Worm (Caenorhabditis elegans) whole organism, L3 larva: ENCODE measurements around the gene Y57G11C.1142.

Source experiments
- R02D3.7 ChIP-seq: fragments of 150-350 bp; optimal IDR thresholded peaks from 2 replicates; lab custom pipeline; 2014; ENCODE audit warnings: missing biosample characterization, missing genetic modification characterization
- ZK546.5 ChIP-seq: sonication (generic microtip); optimal IDR thresholded peaks from 2 replicates; lab custom pipeline; 2017; ENCODE audit warnings: missing biosample characterization, missing genetic modification characterization
- aly-2 ChIP-seq: fragments of 150-350 bp; optimal IDR thresholded peaks from 2 replicates; lab custom pipeline; 2014; ENCODE audit warnings: missing biosample characterization, missing genetic modification characterization
- ama-1 ChIP-seq: fragments of 150-350 bp; optimal IDR thresholded peaks from 2 replicates; lab custom pipeline; 2018
- ceh-16 ChIP-seq: sonication (generic microtip); optimal IDR thresholded peaks from 2 replicates; lab custom pipeline; 2017; ENCODE audit warnings: missing biosample characterization, missing genetic modification characterization
- ceh-28 ChIP-seq: fragments of 150-350 bp; optimal IDR thresholded peaks from 2 replicates; lab custom pipeline; 2014; ENCODE audit warnings: missing biosample characterization, missing genetic modification reagents, missing genetic modification characterization
- daf-12 ChIP-seq: fragments of 150-350 bp; optimal IDR thresholded peaks from 2 replicates; lab custom pipeline; 2014; ENCODE audit warnings: missing biosample characterization, missing genetic modification reagents, missing genetic modification characterization
- egl-27 ChIP-seq: sonication (generic microtip); optimal IDR thresholded peaks from 4 replicates; lab custom pipeline; 2017; ENCODE audit warnings: missing biosample characterization, missing genetic modification reagents, missing genetic modification characterization
- egl-5 ChIP-seq: fragments of 150-350 bp; optimal IDR thresholded peaks from 2 replicates; lab custom pipeline; 2017; ENCODE audit warnings: missing biosample characterization, missing genetic modification reagents, missing genetic modification characterization, inconsistent platforms
- elt-1 ChIP-seq: fragments of 150-350 bp; optimal IDR thresholded peaks from 2 replicates; lab custom pipeline; 2014; ENCODE audit warnings: missing biosample characterization, missing genetic modification characterization
- elt-2 ChIP-seq: sonication (generic microtip); optimal IDR thresholded peaks from 2 replicates; lab custom pipeline; 2016; ENCODE audit warnings: missing genetic modification reagents, mild to moderate bottlenecking, missing genetic modification characterization, missing compliant biosample characterization
- elt-3 ChIP-seq, 3 experiments: fragments of 150-350 bp in 1 of 3; sonication (generic microtip) in 2 of 3; optimal IDR thresholded peaks; 2 replicates in 2 of 3; 4 replicates in 1 of 3; lab custom pipeline; 2014 to 2017; ENCODE audit warnings: missing biosample characterization in 3 of 3, missing genetic modification characterization in 3 of 3
- eor-1 ChIP-seq, 2 experiments: fragments of 150-350 bp; optimal IDR thresholded peaks; 2 replicates each; lab custom pipeline; 2014 to 2018; ENCODE audit warnings: missing biosample characterization in 2 of 2, missing genetic modification characterization in 2 of 2
- fkh-10 ChIP-seq: sonication (generic microtip); optimal IDR thresholded peaks from 2 replicates; lab custom pipeline; 2017; ENCODE audit warnings: missing biosample characterization, missing genetic modification reagents, missing genetic modification characterization
- fkh-2 ChIP-seq: fragments of 150-350 bp; optimal IDR thresholded peaks from 2 replicates; lab custom pipeline; 2014; ENCODE audit warnings: missing biosample characterization, missing genetic modification reagents, missing genetic modification characterization
- fos-1 ChIP-seq: fragments of 150-350 bp; optimal IDR thresholded peaks from 2 replicates; lab custom pipeline; 2014; ENCODE audit warnings: missing biosample characterization, missing genetic modification characterization
- hmg-11 ChIP-seq: sonication (generic microtip); optimal IDR thresholded peaks from 2 replicates; lab custom pipeline; 2016; ENCODE audit warnings: missing genetic modification characterization, missing compliant biosample characterization
- lin-15B ChIP-seq: fragments of 150-350 bp; optimal IDR thresholded peaks from 2 replicates; lab custom pipeline; 2014; ENCODE audit warnings: missing biosample characterization, missing genetic modification characterization
- lin-39 ChIP-seq: fragments of 150-350 bp; optimal IDR thresholded peaks from 2 replicates; lab custom pipeline; 2018; ENCODE audit warnings: missing biosample characterization, missing genetic modification reagents, missing genetic modification characterization
- lsy-12 ChIP-seq: sonication (generic microtip); optimal IDR thresholded peaks from 2 replicates; lab custom pipeline; 2016; ENCODE audit warnings: mild to moderate bottlenecking, missing genetic modification characterization, missing compliant biosample characterization
- mdl-1 ChIP-seq: fragments of 150-350 bp; optimal IDR thresholded peaks from 2 replicates; lab custom pipeline; 2014; ENCODE audit warnings: missing biosample characterization, missing genetic modification characterization
- mml-1 ChIP-seq: fragments of 150-350 bp; sonication (generic microtip); optimal IDR thresholded peaks from 3 replicates; lab custom pipeline; 2014; ENCODE audit warnings: missing biosample characterization, missing genetic modification characterization
- nfya-1 ChIP-seq: sonication (generic microtip); optimal IDR thresholded peaks from 2 replicates; lab custom pipeline; 2017; ENCODE audit warnings: missing genetic modification characterization, mild to moderate bottlenecking, missing compliant biosample characterization, antibody characterized with exemption, moderate library complexity; ENCODE audit not compliant: insufficient read depth
- nhr-11 ChIP-seq: fragments of 150-350 bp; optimal IDR thresholded peaks from 2 replicates; lab custom pipeline; 2014; ENCODE audit warnings: missing biosample characterization, missing genetic modification characterization
- nhr-12 ChIP-seq: fragments of 150-350 bp; optimal IDR thresholded peaks from 2 replicates; lab custom pipeline; 2014; ENCODE audit warnings: missing biosample characterization, missing genetic modification characterization
- nhr-23 ChIP-seq: fragments of 150-350 bp; optimal IDR thresholded peaks from 2 replicates; lab custom pipeline; 2014; ENCODE audit warnings: missing biosample characterization, missing genetic modification reagents, missing genetic modification characterization
- nhr-237 ChIP-seq: fragments of 150-350 bp; optimal IDR thresholded peaks from 2 replicates; lab custom pipeline; 2014; ENCODE audit warnings: missing biosample characterization, missing genetic modification characterization
- nhr-25 ChIP-seq: sonication (generic microtip); optimal IDR thresholded peaks from 2 replicates; lab custom pipeline; 2017; ENCODE audit warnings: missing biosample characterization, missing genetic modification characterization
- nhr-28 ChIP-seq: fragments of 150-350 bp; optimal IDR thresholded peaks from 2 replicates; lab custom pipeline; 2014; ENCODE audit warnings: missing biosample characterization, missing genetic modification characterization
- nhr-43 ChIP-seq: sonication (generic microtip); optimal IDR thresholded peaks from 2 replicates; lab custom pipeline; 2016; ENCODE audit warnings: mild to moderate bottlenecking, missing genetic modification characterization, missing compliant biosample characterization; ENCODE audit not compliant: poor library complexity, severe bottlenecking
- nhr-67 ChIP-seq: fragments of 150-350 bp; optimal IDR thresholded peaks from 2 replicates; lab custom pipeline; 2014; ENCODE audit warnings: missing biosample characterization, missing genetic modification characterization
- nhr-76 ChIP-seq: fragments of 150-350 bp; sonication (generic microtip); optimal IDR thresholded peaks from 5 replicates; lab custom pipeline; 2014; ENCODE audit warnings: missing biosample characterization, missing genetic modification characterization
- nhr-77 ChIP-seq: fragments of 150-350 bp; optimal IDR thresholded peaks from 2 replicates; lab custom pipeline; 2014; ENCODE audit warnings: missing biosample characterization, missing genetic modification characterization
- pha-4 ChIP-seq: fragments of 150-350 bp; optimal IDR thresholded peaks from 2 replicates; lab custom pipeline; 2014; ENCODE audit warnings: missing biosample characterization, missing genetic modification reagents, missing genetic modification characterization
- pqm-1 ChIP-seq: fragments of 150-350 bp; optimal IDR thresholded peaks from 2 replicates; lab custom pipeline; 2017; ENCODE audit warnings: missing biosample characterization, missing genetic modification characterization, inconsistent platforms
- sea-2 ChIP-seq: fragments of 150-350 bp; sonication (generic microtip); optimal IDR thresholded peaks from 4 replicates; lab custom pipeline; 2014; ENCODE audit warnings: missing biosample characterization, missing genetic modification reagents, missing genetic modification characterization
- skn-1 ChIP-seq: fragments of 150-350 bp; optimal IDR thresholded peaks from 2 replicates; lab custom pipeline; 2014; ENCODE audit warnings: missing biosample characterization, missing genetic modification characterization
- snpc-4 ChIP-seq: fragments of 150-350 bp; optimal IDR thresholded peaks from 2 replicates; lab custom pipeline; 2014; ENCODE audit warnings: missing biosample characterization, missing genetic modification characterization
- tbx-2 ChIP-seq: sonication (generic microtip); optimal IDR thresholded peaks from 2 replicates; lab custom pipeline; 2016; ENCODE audit warnings: mild to moderate bottlenecking, missing genetic modification characterization, missing compliant biosample characterization
- unc-39 ChIP-seq: sonication (generic microtip); optimal IDR thresholded peaks from 4 replicates; lab custom pipeline; 2017; ENCODE audit warnings: missing biosample characterization, missing genetic modification characterization
- unc-62 ChIP-seq: fragments of 150-350 bp; sonication (generic microtip); optimal IDR thresholded peaks from 4 replicates; lab custom pipeline; 2014; ENCODE audit warnings: missing biosample characterization, missing genetic modification reagents, missing genetic modification characterization
- zag-1 ChIP-seq: fragments of 150-350 bp; optimal IDR thresholded peaks from 2 replicates; lab custom pipeline; 2014; ENCODE audit warnings: missing biosample characterization, missing genetic modification characterization
- ztf-11 ChIP-seq: fragments of 150-350 bp; optimal IDR thresholded peaks from 2 replicates; lab custom pipeline; 2014; ENCODE audit warnings: missing biosample characterization, missing genetic modification characterization
- ztf-4 ChIP-seq: fragments of 150-350 bp; optimal IDR thresholded peaks from 2 replicates; lab custom pipeline; 2014; ENCODE audit warnings: missing biosample characterization, missing genetic modification characterization

The Y57G11C.1142 gene

DNA sequence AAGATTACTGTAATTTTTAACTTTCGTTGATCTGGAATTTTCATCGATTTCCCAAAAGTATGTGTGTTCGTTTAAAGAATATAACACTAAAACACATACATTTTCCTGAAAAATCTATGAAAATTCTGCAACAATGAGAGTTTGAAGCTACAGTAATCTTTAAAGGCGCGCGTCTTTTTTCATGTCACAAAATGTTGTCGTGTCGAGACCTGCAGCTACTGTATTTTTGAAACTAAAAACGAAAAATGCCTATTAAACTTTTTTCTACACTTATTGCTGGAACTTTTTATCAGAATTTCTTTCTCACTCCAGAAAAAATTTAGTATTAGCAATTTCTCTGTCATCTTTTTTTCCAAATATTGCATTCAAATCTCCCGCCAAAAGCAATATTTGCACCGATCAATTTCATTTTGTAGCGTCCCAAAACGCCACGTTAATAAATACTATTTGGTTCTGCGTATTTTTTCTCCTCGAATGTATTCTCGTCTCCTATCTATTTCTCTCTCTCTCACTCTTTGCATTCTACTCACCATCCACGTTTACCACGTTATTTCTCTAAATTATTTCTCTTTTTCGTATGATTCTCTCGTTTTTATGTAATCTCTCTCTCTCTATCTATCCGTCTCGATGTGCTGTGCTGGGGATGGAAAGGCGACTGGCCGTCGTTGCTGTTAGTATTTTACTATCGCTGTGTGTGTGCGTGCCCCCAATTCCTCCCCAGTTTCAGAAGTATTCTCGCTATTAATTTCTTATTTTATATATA lies 15.9 kb upstream of the Y57G11C.1142 start, which contains the start of gene melo-1 (continued):
- no peak for TF ChIP-seq daf-12 (tag; lab: Kevin White, UChicago)
- no peak for TF ChIP-seq nhr-77 (tag; lab: Kevin White, UChicago)
- no peak for TF ChIP-seq elt-3 (tag; optimal IDR thresholded peaks at IDR 0.05; lab: Kevin White, UChicago)
- peak; percentile 76 for TF ChIP-seq pha-4 (tag; lab: Kevin White, UChicago)
- no peak for TF ChIP-seq zag-1 (tag; lab: Kevin White, UChicago)
- peak; percentile 42 for TF ChIP-seq lin-15B (tag; lab: Kevin White, UChicago)
- TF ChIP-seq aly-2 = no peak

DNA sequence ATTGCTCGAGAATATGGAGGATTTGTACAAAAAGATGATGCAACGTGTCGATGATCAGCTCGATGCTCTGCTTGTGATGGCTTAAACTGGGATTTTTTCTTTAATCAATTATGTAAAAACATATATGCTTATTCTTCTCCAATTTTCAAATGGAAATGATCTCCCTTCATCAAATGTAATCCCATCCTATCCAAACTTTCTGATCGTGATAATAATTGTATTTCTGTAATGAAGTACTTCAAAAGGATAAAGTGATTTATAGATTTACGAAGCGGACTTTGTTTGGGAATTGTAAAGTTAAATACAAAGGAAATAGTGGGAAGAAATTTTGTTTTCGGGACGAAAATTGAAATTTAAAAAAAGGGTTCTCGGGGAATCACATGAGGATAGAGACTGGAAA lies 11.8 kb upstream of the Y57G11C.1142 start:
- no peak for TF ChIP-seq zag-1 (tag; lab: Kevin White, UChicago)
- no peak for TF ChIP-seq eor-1 (tag; optimal IDR thresholded peaks at IDR 0.05; lab: Kevin White, UChicago)
- TF ChIP-seq ztf-11 (tag; lab: Kevin White, UChicago) = no peak
- TF ChIP-seq sea-2 = no peak
- TF ChIP-seq nhr-237 = no peak
- TF ChIP-seq nhr-25 (tag; lab: Kevin White, UChicago) = peak; percentile 8
- TF ChIP-seq mdl-1 (tag; lab: Kevin White, UChicago) = no peak
- TF ChIP-seq skn-1 (tag; lab: Kevin White, UChicago) = no peak
- TF ChIP-seq pqm-1 = no peak
- no peak for TF ChIP-seq snpc-4
- TF ChIP-seq elt-3 (tag; optimal IDR thresholded peaks at IDR 0.05; lab: Kevin White, UChicago) = no peak
- TF ChIP-seq elt-2 (tag; lab: Kevin White, UChicago) = peak; percentile 23
- no peak for TF ChIP-seq daf-12 (tag; lab: Kevin White, UChicago)
- no peak for TF ChIP-seq nhr-28 (tag; lab: Kevin White, UChicago)
- no peak for TF ChIP-seq nhr-23 (tag; lab: Kevin White, UChicago)
- no peak for TF ChIP-seq tbx-2 (tag; lab: Kevin White, UChicago)
- no peak for TF ChIP-seq nhr-76
- TF ChIP-seq unc-62 = no peak
- no peak for TF ChIP-seq nhr-67 (tag; lab: Kevin White, UChicago)
- no peak for TF ChIP-seq nhr-77 (tag; lab: Kevin White, UChicago)
- TF ChIP-seq nhr-43 (tag; lab: Kevin White, UChicago) = peak; percentile 19
- TF ChIP-seq ZK546.5 (tag; lab: Kevin White, UChicago) = no peak
- TF ChIP-seq pha-4 (tag; lab: Kevin White, UChicago) = peak; percentile 16
- TF ChIP-seq nhr-12 (tag; lab: Kevin White, UChicago) = no peak
- TF ChIP-seq R02D3.7 = no peak
- no peak for TF ChIP-seq mml-1 (tag; lab: Kevin White, UChicago)
- TF ChIP-seq ztf-4 (tag; lab: Kevin White, UChicago) = peak; percentile 6
- peak; percentile 10 for TF ChIP-seq lsy-12 (tag; lab: Kevin White, UChicago)
- peak; percentile 61 for TF ChIP-seq ama-1 (lab: Kevin White, UChicago)
- no peak for TF ChIP-seq lin-15B (tag; lab: Kevin White, UChicago)
- TF ChIP-seq lin-39 (tag; lab: Kevin White, UChicago) = no peak
- no peak for TF ChIP-seq fkh-2 (tag; lab: Kevin White, UChicago)
- no peak for TF ChIP-seq elt-1
- TF ChIP-seq hmg-11 (tag; lab: Kevin White, UChicago) = no peak
- TF ChIP-seq nhr-11 = no peak
- TF ChIP-seq aly-2 = no peak
- TF ChIP-seq ceh-28 (tag; lab: Kevin White, UChicago) = peak; percentile 28
- no peak for TF ChIP-seq ceh-16 (tag; lab: Kevin White, UChicago)
- no peak for TF ChIP-seq fkh-10 (GFP tag; lab: Kevin White, UChicago)
- no peak for TF ChIP-seq nfya-1
- TF ChIP-seq unc-39 (tag; lab: Kevin White, UChicago) = no peak
- no peak for TF ChIP-seq egl-5 (tag; lab: Kevin White, UChicago)
- no peak for TF ChIP-seq fos-1
- no peak for TF ChIP-seq egl-27 (tag; lab: Kevin White, UChicago)
